Fruit fly (Drosophila melanogaster): ENCODE measurements around the gene TwdlH.

DNA sequence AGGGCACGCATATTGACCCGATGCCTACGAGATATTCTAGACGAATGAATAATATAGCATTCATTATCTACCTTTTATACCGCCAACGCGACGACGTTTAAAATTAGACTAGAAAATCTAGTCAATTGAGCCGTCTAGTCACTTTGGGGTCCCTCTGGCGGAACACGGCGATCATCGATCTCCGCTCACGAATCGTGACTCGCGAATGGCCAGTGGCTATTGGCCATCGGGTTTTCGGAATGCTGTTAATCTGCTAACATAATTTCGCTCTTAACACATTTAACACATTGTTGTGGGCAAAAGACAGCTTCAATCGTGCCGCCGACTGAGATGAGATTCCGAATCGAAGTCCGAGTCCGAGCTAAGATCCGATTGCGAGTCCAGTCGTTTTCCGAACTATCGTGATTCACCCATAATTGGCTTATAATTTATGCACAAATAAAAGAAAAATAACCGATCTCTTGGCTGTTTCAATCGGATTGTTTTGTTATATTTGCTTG, 12.2 kb upstream of the TwdlH start, which contains the start of gene TwdlP:
- TF ChIP-seq Abd-B (GFP tag; optimal IDR thresholded peaks at IDR 0.05) (no peak), maf-S (GFP tag; optimal IDR thresholded peaks at IDR 0.05) (no peak), trh (GFP tag; optimal IDR thresholded peaks at IDR 0.05) (no peak), jigr1 (GFP tag; IDR thresholded peaks at IDR 0.05) (no peak), CG6272 (GFP tag; IDR thresholded peaks at IDR 0.05) (no peak), TFAM (GFP tag; optimal IDR thresholded peaks at IDR 0.05) (no peak), slou (GFP tag; optimal IDR thresholded peaks at IDR 0.05) (no peak), CG8924 (tag; optimal IDR thresholded peaks at IDR 0.05) (no peak), kay (GFP tag; optimal IDR thresholded peaks at IDR 0.05) (no peak), ranshi (GFP tag; IDR thresholded peaks at IDR 0.05) (no peak), Bdp1 (GFP tag; optimal IDR thresholded peaks at IDR 0.05) (no peak), CG17802 (tag; optimal IDR thresholded peaks at IDR 0.05) (no peak)

Measured in whole organism, embryonic.